Worm (Caenorhabditis elegans) whole organism, L4 larva: ENCODE data around the gene spv-1.

Experiments
- F10B5.3 ChIP-seq: sonication (generic microtip); optimal IDR thresholded peaks from 2 replicates; lab custom pipeline; 2016; ENCODE audit warnings: mild to moderate bottlenecking, missing genetic modification characterization, missing compliant biosample characterization
- T20F7.1 ChIP-seq: fragments of 200-800 bp; sonication (Bioruptor generic); optimal IDR thresholded peaks from 2 replicates; lab custom pipeline; 2018; ENCODE audit warnings: mild to moderate bottlenecking, missing genetic modification characterization, missing compliant biosample characterization
- Y105C5A.15 ChIP-seq: fragments of 200-800 bp; sonication (Bioruptor generic); IDR thresholded peaks from 2 replicates; pipeline ENCODE4 v1.3.6; 2022; ENCODE audit warnings: missing genetic modification characterization, missing compliant biosample characterization
- Y5F2A.4 ChIP-seq: fragments of 200-800 bp; sonication (Bioruptor generic); optimal IDR thresholded peaks from 2 replicates; lab custom pipeline; 2018; ENCODE audit warnings: mild to moderate bottlenecking, missing genetic modification characterization, missing compliant biosample characterization
- Y75B8A.6 ChIP-seq: fragments of 200-800 bp; sonication (Bioruptor generic); IDR thresholded peaks from 2 replicates; pipeline ENCODE4 v1.3.6; 2022; ENCODE audit warnings: missing genetic modification reagents, missing genetic modification characterization, missing compliant biosample characterization
- aha-1 ChIP-seq: fragments of 150-350 bp; peaks from one replicate; lab custom pipeline; 2014; ENCODE audit warnings: missing biosample characterization, missing genetic modification characterization
- aly-2 ChIP-seq: sonication (generic microtip); optimal IDR thresholded peaks from 2 replicates; lab custom pipeline; 2018; ENCODE audit warnings: missing biosample characterization, missing genetic modification characterization
- ama-1 ChIP-seq: fragments of 150-350 bp; optimal IDR thresholded peaks from 2 replicates; lab custom pipeline; 2014; ENCODE audit warnings: inconsistent platforms, mixed read lengths
- arid-1 ChIP-seq: fragments of 200-800 bp; sonication (Bioruptor generic); conservative IDR thresholded peaks from 2 replicates; pipeline ENCODE4 v1.3.6; 2022; ENCODE audit warnings: missing genetic modification reagents, missing genetic modification characterization, missing compliant biosample characterization
- attf-4 ChIP-seq: sonication (generic microtip); optimal IDR thresholded peaks from 3 replicates; lab custom pipeline; 2017; ENCODE audit warnings: missing biosample characterization, missing genetic modification characterization
- ceh-62 ChIP-seq: sonication (generic microtip); optimal IDR thresholded peaks from 2 replicates; lab custom pipeline; 2017; ENCODE audit warnings: missing biosample characterization, missing genetic modification characterization
- ceh-82 ChIP-seq: sonication (generic microtip); optimal IDR thresholded peaks from 2 replicates; lab custom pipeline; 2017; ENCODE audit warnings: missing biosample characterization, missing genetic modification characterization
- cey-2 ChIP-seq: sonication (generic microtip); optimal IDR thresholded peaks from 3 replicates; lab custom pipeline; 2017; ENCODE audit warnings: missing genetic modification characterization, mild to moderate bottlenecking, missing compliant biosample characterization, antibody characterized with exemption, borderline replicate concordance; ENCODE audit not compliant: insufficient read depth
- dmd-6 ChIP-seq: fragments of 200-800 bp; sonication (Bioruptor generic); IDR thresholded peaks from 2 replicates; pipeline ENCODE4 v1.3.6; 2022; ENCODE audit warnings: missing genetic modification reagents, missing genetic modification characterization, missing compliant biosample characterization
- dmd-8 ChIP-seq: fragments of 200-800 bp; sonication (Bioruptor generic); IDR thresholded peaks from 2 replicates; pipeline ENCODE4 v1.3.6; 2022; ENCODE audit warnings: missing genetic modification characterization, missing compliant biosample characterization
- dve-1 ChIP-seq: sonication (generic microtip); optimal IDR thresholded peaks from 2 replicates; lab custom pipeline; 2017; ENCODE audit warnings: antibody characterized with exemption, mild to moderate bottlenecking, missing genetic modification characterization, missing compliant biosample characterization; ENCODE audit not compliant: insufficient read depth
- egl-27 ChIP-seq: sonication (generic microtip); optimal IDR thresholded peaks from 3 replicates; lab custom pipeline; 2017; ENCODE audit warnings: missing biosample characterization, missing genetic modification reagents, missing genetic modification characterization
- fos-1 ChIP-seq: fragments of 150-350 bp; optimal IDR thresholded peaks from 2 replicates; lab custom pipeline; 2014; ENCODE audit warnings: missing biosample characterization, missing genetic modification characterization
- hlh-30 ChIP-seq: sonication (generic microtip); optimal IDR thresholded peaks from 2 replicates; lab custom pipeline; 2017; ENCODE audit warnings: antibody characterized with exemption, mild to moderate bottlenecking, missing genetic modification characterization, missing compliant biosample characterization; ENCODE audit not compliant: insufficient read depth
- lim-7 ChIP-seq: fragments of 200-800 bp; sonication (Bioruptor generic); IDR thresholded peaks from 2 replicates; pipeline ENCODE4 v1.3.6; 2022; ENCODE audit warnings: missing genetic modification characterization, missing compliant biosample characterization
- lin-29 ChIP-seq: fragments of 200-800 bp; sonication (Bioruptor generic); IDR thresholded peaks from 2 replicates; pipeline ENCODE4 v1.3.6; 2022; ENCODE audit warnings: missing genetic modification reagents, missing genetic modification characterization, missing compliant biosample characterization
- lin-38 ChIP-seq: fragments of 200-800 bp; sonication (Bioruptor generic); IDR thresholded peaks from 2 replicates; pipeline ENCODE4 v1.3.6; 2022; ENCODE audit warnings: missing genetic modification reagents, missing genetic modification characterization, missing compliant biosample characterization
- lin-39 ChIP-seq: fragments of 150-350 bp; optimal IDR thresholded peaks from 2 replicates; lab custom pipeline; 2014; ENCODE audit warnings: missing biosample characterization, missing genetic modification reagents, missing genetic modification characterization
- lir-3 ChIP-seq: sonication (generic microtip); optimal IDR thresholded peaks from 2 replicates; lab custom pipeline; 2016; ENCODE audit warnings: mild to moderate bottlenecking, missing genetic modification characterization, missing compliant biosample characterization
- lsy-2 ChIP-seq, 2 experiments: fragments of 150-350 bp in 1 of 2; sonication (generic microtip) in 1 of 2; optimal IDR thresholded peaks; 2 replicates each; lab custom pipeline; 2014 to 2017; ENCODE audit warnings: missing biosample characterization in 2 of 2, missing genetic modification characterization in 2 of 2
- madf-5 ChIP-seq, 2 experiments: fragments of 200-800 bp; sonication (Bioruptor generic); IDR thresholded peaks; 2 replicates each; pipeline ENCODE4 v1.3.6; 2022; ENCODE audit warnings: missing compliant biosample characterization in 2 of 2, missing genetic modification characterization in 2 of 2
- madf-9 ChIP-seq: fragments of 200-800 bp; sonication (Bioruptor generic); conservative IDR thresholded peaks from 2 replicates; pipeline ENCODE4 v1.3.6; 2022; ENCODE audit warnings: missing genetic modification reagents, missing genetic modification characterization, missing compliant biosample characterization
- mep-1 ChIP-seq: fragments of 150-350 bp; sonication (generic microtip); optimal IDR thresholded peaks from 3 replicates; lab custom pipeline; 2014; ENCODE audit warnings: missing biosample characterization, missing genetic modification characterization
- mxl-3 ChIP-seq: fragments of 200-800 bp; sonication (Bioruptor generic); optimal IDR thresholded peaks from 2 replicates; lab custom pipeline; 2018; ENCODE audit warnings: mild to moderate bottlenecking, missing genetic modification characterization, missing compliant biosample characterization
- nhr-10 ChIP-seq: fragments of 150-350 bp; optimal IDR thresholded peaks from 2 replicates; lab custom pipeline; 2014; ENCODE audit warnings: missing biosample characterization, missing genetic modification characterization
- nhr-11 ChIP-seq: fragments of 150-350 bp; optimal IDR thresholded peaks from 2 replicates; lab custom pipeline; 2014; ENCODE audit warnings: missing biosample characterization, missing genetic modification characterization
- nhr-237 ChIP-seq: sonication (generic microtip); optimal IDR thresholded peaks from 2 replicates; lab custom pipeline; 2017; ENCODE audit warnings: missing biosample characterization, missing genetic modification characterization
- nhr-28 ChIP-seq: fragments of 150-350 bp; optimal IDR thresholded peaks from 2 replicates; lab custom pipeline; 2014; ENCODE audit warnings: missing biosample characterization, missing genetic modification characterization
- nhr-41 ChIP-seq: fragments of 200-800 bp; sonication (Bioruptor generic); IDR thresholded peaks from 2 replicates; pipeline ENCODE4 v1.3.6; 2022; ENCODE audit warnings: missing genetic modification reagents, missing genetic modification characterization, missing compliant biosample characterization
- nhr-6 ChIP-seq: fragments of 150-350 bp; optimal IDR thresholded peaks from 2 replicates; lab custom pipeline; 2014; ENCODE audit warnings: missing biosample characterization, missing genetic modification characterization
- rbr-2 ChIP-seq: sonication (generic microtip); optimal IDR thresholded peaks from 2 replicates; lab custom pipeline; 2016; ENCODE audit warnings: missing genotype, missing genetic modification characterization, missing compliant biosample characterization
- set-16 ChIP-seq: fragments of 200-800 bp; sonication (Bioruptor generic); IDR thresholded peaks from 2 replicates; pipeline ENCODE4 v1.3.6; 2022; ENCODE audit warnings: missing genetic modification reagents, missing genetic modification characterization, missing compliant biosample characterization
- spr-3 ChIP-seq: fragments of 200-800 bp; sonication (Bioruptor generic); optimal IDR thresholded peaks from 2 replicates; lab custom pipeline; 2018; ENCODE audit warnings: mild to moderate bottlenecking, missing genetic modification characterization, missing compliant biosample characterization
- tag-97 ChIP-seq: fragments of 200-800 bp; sonication (Bioruptor generic); IDR thresholded peaks from 2 replicates; pipeline ENCODE4 v1.3.6; 2022; ENCODE audit warnings: missing genetic modification characterization, missing compliant biosample characterization
- unc-62 ChIP-seq, 3 experiments: fragments of 150-350 bp in 1 of 3; sonication (generic microtip); optimal IDR thresholded peaks in 2 of 3; peaks in 1 of 3; 1 replicate in 1 of 3; 2 replicates in 2 of 3; lab custom pipeline; 2014 to 2017; ENCODE audit warnings: missing biosample characterization in 3 of 3, missing genetic modification characterization in 3 of 3, missing genetic modification reagents in 3 of 3, missing genotype in 1 of 3
- vab-7 ChIP-seq: fragments of 200-800 bp; sonication (Bioruptor generic); IDR thresholded peaks from 2 replicates; pipeline ENCODE4 v1.3.6; 2022; ENCODE audit warnings: missing genetic modification reagents, missing genetic modification characterization, missing compliant biosample characterization
- zag-1 ChIP-seq: fragments of 150-350 bp; optimal IDR thresholded peaks from 2 replicates; lab custom pipeline; 2014; ENCODE audit warnings: missing biosample characterization, missing genetic modification characterization
- zip-2 ChIP-seq: fragments of 150-350 bp; optimal IDR thresholded peaks from 2 replicates; lab custom pipeline; 2014; ENCODE audit warnings: missing biosample characterization, missing genetic modification characterization
- ztf-11 ChIP-seq: fragments of 150-350 bp; optimal IDR thresholded peaks from 2 replicates; lab custom pipeline; 2014; ENCODE audit warnings: missing biosample characterization, missing genetic modification characterization
- ztf-7 ChIP-seq: fragments of 150-350 bp; optimal IDR thresholded peaks from 2 replicates; lab custom pipeline; 2014; ENCODE audit warnings: missing biosample characterization, missing genetic modification characterization

The spv-1 gene

ce11 chrII:7901990-7902389 is 26.5 kb downstream of the spv-1 start:
- TF ChIP-seq nhr-28 (no peak), unc-62 (GFP tag; optimal IDR thresholded peaks at IDR 0.05 in 1 of 2; lab: Kevin White, UChicago) (no peak), unc-62 (tag; optimal IDR thresholded peaks at IDR 0.05; lab: Kevin White, UChicago) (no peak)

ce11 chrII:7900762-7901161 is 27.7 kb downstream of the spv-1 start:
- TF ChIP-seq madf-9 (GFP tag; lab: Robert Waterston, UW): no peak
- TF ChIP-seq aha-1 (tag; lab: Kevin White, UChicago): peak; percentile 92

- TF ChIP-seq lin-38 (GFP tag; lab: Robert Waterston, UW) (0 out of 2 replicates have a peak, but pooled peaks have one; percentile 32), aly-2 (tag; lab: Kevin White, UChicago) (no peak), ama-1 (lab: Kevin White, UChicago) (peak; percentile 8), arid-1 (0 out of 2 replicates have a peak, but pooled peaks have one; percentile 45), ztf-11 (no peak), lin-39 (tag; lab: Kevin White, UChicago) (no peak), unc-62 (GFP tag; optimal IDR thresholded peaks at IDR 0.05 in 1 of 2; lab: Kevin White, UChicago) (peak in 1 of 2 experiments; percentile 61), unc-62 (tag; optimal IDR thresholded peaks at IDR 0.05; lab: Kevin White, UChicago) (no peak), mxl-3 (GFP tag; lab: Kevin White, UChicago) (no peak), dmd-8 (no peak)
These were observed 28.3 kb downstream of the spv-1 start, which contains the start of gene rev-1 for ce11 chrII:7900190-7900672. TSS of gene rev-1 (plus strand) at chrII:7900622.

- TF ChIP-seq zag-1 (tag; lab: Kevin White, UChicago): no peak
- no peak for TF ChIP-seq mxl-3 (GFP tag; lab: Kevin White, UChicago)
- peak; percentile 19 for TF ChIP-seq hlh-30 (tag; lab: Kevin White, UChicago)
- peak; percentile 1 for TF ChIP-seq T20F7.1 (GFP tag; lab: Kevin White, UChicago)
- no peak for TF ChIP-seq F10B5.3 (tag; lab: Kevin White, UChicago)
- TF ChIP-seq fos-1 (tag; lab: Kevin White, UChicago): no peak
- TF ChIP-seq lim-7 (GFP tag; lab: Robert Waterston, UW): no peak
- TF ChIP-seq lin-29 (GFP tag; lab: Robert Waterston, UW): no peak
- TF ChIP-seq cey-2 (tag; lab: Kevin White, UChicago): no peak
- TF ChIP-seq lin-38 (GFP tag; lab: Robert Waterston, UW): no peak
- TF ChIP-seq ceh-82 (tag; lab: Kevin White, UChicago): no peak
- no peak for TF ChIP-seq mep-1 (tag; lab: Kevin White, UChicago)
- TF ChIP-seq madf-5 (GFP tag; IDR thresholded peaks at IDR 0.05; lab: Robert Waterston, UW): no peak
- no peak for TF ChIP-seq tag-97 (GFP tag; lab: Robert Waterston, UW)
- TF ChIP-seq nhr-10 (tag; lab: Kevin White, UChicago): no peak
- no peak for TF ChIP-seq ztf-7 (tag; lab: Kevin White, UChicago)
- TF ChIP-seq unc-62 (GFP tag; optimal IDR thresholded peaks at IDR 0.05 in 1 of 2; lab: Kevin White, UChicago): peak in 1 of 2 experiments; percentile 98
- TF ChIP-seq unc-62 (tag; optimal IDR thresholded peaks at IDR 0.05; lab: Kevin White, UChicago): no peak
- TF ChIP-seq Y5F2A.4 (GFP tag; lab: Kevin White, UChicago): no peak
- TF ChIP-seq lir-3 (tag; lab: Kevin White, UChicago): no peak
- no peak for TF ChIP-seq vab-7 (GFP tag; lab: Robert Waterston, UW)
- no peak for TF ChIP-seq Y105C5A.15 (GFP tag; lab: Robert Waterston, UW)
- TF ChIP-seq egl-27 (tag; lab: Kevin White, UChicago): no peak
- TF ChIP-seq spr-3: no peak
- TF ChIP-seq dmd-6 (GFP tag; lab: Robert Waterston, UW): no peak
- TF ChIP-seq Y75B8A.6 (GFP tag; lab: Robert Waterston, UW): no peak
- no peak for TF ChIP-seq nhr-237
- TF ChIP-seq madf-9 (GFP tag; lab: Robert Waterston, UW): 0 out of 2 replicates have a peak, but pooled peaks have one; percentile 36
- no peak for TF ChIP-seq rbr-2 (tag; lab: Kevin White, UChicago)
- TF ChIP-seq nhr-41 (GFP tag; lab: Robert Waterston, UW): no peak
- TF ChIP-seq set-16: no peak
- no peak for TF ChIP-seq nhr-11 (tag; lab: Kevin White, UChicago)
- no peak for TF ChIP-seq attf-4 (tag; lab: Kevin White, UChicago)
- TF ChIP-seq nhr-6: no peak
- peak in 1 of 2 experiments; percentile 0 for TF ChIP-seq lsy-2 (tag; optimal IDR thresholded peaks at IDR 0.05; lab: Kevin White, UChicago)
- no peak for TF ChIP-seq ceh-62 (tag; lab: Kevin White, UChicago)
- no peak for TF ChIP-seq dve-1 (tag; lab: Kevin White, UChicago)
- TF ChIP-seq zip-2 (tag; lab: Kevin White, UChicago): no peak
These were observed 33.3 kb downstream of the spv-1 start for ce11 chrII:7895190-7895589.
